Worm (Caenorhabditis elegans): ENCODE results near the gene flp-6.

Gene flp-6

ce11 chrV:9471675-9472074, at the start of gene flp-6:
flp-6 (plus strand) TSS chrV:9471975.
- no peak for TF ChIP-seq mcd-1 (GFP tag; IDR thresholded peaks at IDR 0.05)
- TF ChIP-seq aptf-2 (GFP tag; conservative IDR thresholded peaks at IDR 0.05) = no peak
- TF ChIP-seq lag-1 (GFP tag; IDR thresholded peaks at IDR 0.05) = no peak
- no peak for TF ChIP-seq madf-8 (GFP tag; conservative IDR thresholded peaks at IDR 0.05)
- TF ChIP-seq nhr-120 (GFP tag; IDR thresholded peaks at IDR 0.05) = no peak
- TF ChIP-seq hrde-1 (tag; optimal IDR thresholded peaks at IDR 0.05; ENCODE audit: borderline replicate concordance) = no peak
- no peak for TF ChIP-seq nhr-90 (tag; optimal IDR thresholded peaks at IDR 0.05)
- no peak for TF ChIP-seq fkh-3 (tag; optimal IDR thresholded peaks at IDR 0.05)
- TF ChIP-seq cebp-2 (GFP tag; IDR thresholded peaks at IDR 0.05) = no peak

ce11 chrV:9422745-9423144, 49.0 kb upstream of the flp-6 start:
- TF ChIP-seq F57A8.1 (GFP tag; optimal IDR thresholded peaks at IDR 0.05) (no peak), hmg-1.2 (GFP tag; IDR thresholded peaks at IDR 0.05) (peak; percentile 55; the same call in 1 of the 2 replicates)

ce11 chrV:9423539-9423938, 48.2 kb upstream of the flp-6 start:
- no peak for TF ChIP-seq zfh-2 (GFP tag; conservative IDR thresholded peaks at IDR 0.05)
- no peak for TF ChIP-seq nfyb-1 (GFP tag; IDR thresholded peaks at IDR 0.05)
- no peak for TF ChIP-seq Y56A3A.18 (GFP tag; IDR thresholded peaks at IDR 0.05)
- no peak for TF ChIP-seq F37B4.10 (GFP tag; IDR thresholded peaks at IDR 0.05)
- no peak for TF ChIP-seq lir-1 (GFP tag; conservative IDR thresholded peaks at IDR 0.05)
- TF ChIP-seq chd-7 (tag; optimal IDR thresholded peaks at IDR 0.05) = no peak
- no peak for TF ChIP-seq hrde-1 (tag; optimal IDR thresholded peaks at IDR 0.05; ENCODE audit: borderline replicate concordance)
- no peak for TF ChIP-seq F55B11.4 (tag; optimal IDR thresholded peaks at IDR 0.05; ENCODE audit: borderline replicate concordance, insufficient read depth)
- no peak for TF ChIP-seq lin-54 (GFP tag; optimal IDR thresholded peaks at IDR 0.05)
- TF ChIP-seq F33H1.4 (GFP tag; IDR thresholded peaks at IDR 0.05) = no peak
- no peak for TF ChIP-seq tlf-1 (GFP tag; optimal IDR thresholded peaks at IDR 0.05)
- TF ChIP-seq pha-4 (tag; optimal IDR thresholded peaks at IDR 0.05) = no peak
- TF ChIP-seq lin-35 (GFP tag; optimal IDR thresholded peaks at IDR 0.05) = no peak
- TF ChIP-seq atf-7 (tag; optimal IDR thresholded peaks at IDR 0.05) = no peak
- TF ChIP-seq egl-18 (GFP tag; IDR thresholded peaks at IDR 0.05) = no peak

ce11 chrV:9424514-9424913, 47.3 kb upstream of the flp-6 start:
- no peak for TF ChIP-seq unc-130 (GFP tag; optimal IDR thresholded peaks at IDR 0.05)
- no peak for TF ChIP-seq attf-6 (GFP tag; IDR thresholded peaks at IDR 0.05)
- TF ChIP-seq ama-1 (optimal IDR thresholded peaks at IDR 0.05) = no peak
- TF ChIP-seq ama-1 (GFP tag; optimal IDR thresholded peaks at IDR 0.05) = no peak
- TF ChIP-seq ets-4 (GFP tag; optimal IDR thresholded peaks at IDR 0.05) = peak; percentile 9
- peak; percentile 26 for TF ChIP-seq ceh-27 (GFP tag; optimal IDR thresholded peaks at IDR 0.05)
- peak; percentile 5 for TF ChIP-seq ZK185.1 (tag; optimal IDR thresholded peaks at IDR 0.05; ENCODE audit: poor library complexity, severe bottlenecking)
- TF ChIP-seq snpc-4 (GFP tag; optimal IDR thresholded peaks at IDR 0.05) = no peak
- TF ChIP-seq snpc-4 (tag; optimal IDR thresholded peaks at IDR 0.05) = peak in 1 of 4 experiments; percentile 8
- TF ChIP-seq lin-40 (tag; optimal IDR thresholded peaks at IDR 0.05) = peak; percentile 26
- TF ChIP-seq nhr-80 (tag; optimal IDR thresholded peaks at IDR 0.05) = peak; percentile 89
- peak; percentile 36 for TF ChIP-seq K12H6.12 (tag; optimal IDR thresholded peaks at IDR 0.05)
- peak; percentile 2 for TF ChIP-seq chd-7 (tag; optimal IDR thresholded peaks at IDR 0.05)
- TF ChIP-seq cebp-1 (GFP tag; IDR thresholded peaks at IDR 0.05) = no peak
- TF ChIP-seq cebp-1 (tag; optimal IDR thresholded peaks at IDR 0.05) = peak; percentile 52
- peak; percentile 5 for TF ChIP-seq atf-7 (tag; optimal IDR thresholded peaks at IDR 0.05)
- TF ChIP-seq Y56A3A.18 (GFP tag; IDR thresholded peaks at IDR 0.05) = no peak
- TF ChIP-seq attf-5 (GFP tag; optimal IDR thresholded peaks at IDR 0.05) = peak; percentile 46
- peak in 1 of 2 experiments; percentile 31 for TF ChIP-seq let-607 (tag; optimal IDR thresholded peaks at IDR 0.05)
- no peak for TF ChIP-seq mxl-1 (tag; optimal IDR thresholded peaks at IDR 0.05)
